Worm (Caenorhabditis elegans): Measurements from ENCODE around the gene agl-1.

The agl-1 gene

DNA sequence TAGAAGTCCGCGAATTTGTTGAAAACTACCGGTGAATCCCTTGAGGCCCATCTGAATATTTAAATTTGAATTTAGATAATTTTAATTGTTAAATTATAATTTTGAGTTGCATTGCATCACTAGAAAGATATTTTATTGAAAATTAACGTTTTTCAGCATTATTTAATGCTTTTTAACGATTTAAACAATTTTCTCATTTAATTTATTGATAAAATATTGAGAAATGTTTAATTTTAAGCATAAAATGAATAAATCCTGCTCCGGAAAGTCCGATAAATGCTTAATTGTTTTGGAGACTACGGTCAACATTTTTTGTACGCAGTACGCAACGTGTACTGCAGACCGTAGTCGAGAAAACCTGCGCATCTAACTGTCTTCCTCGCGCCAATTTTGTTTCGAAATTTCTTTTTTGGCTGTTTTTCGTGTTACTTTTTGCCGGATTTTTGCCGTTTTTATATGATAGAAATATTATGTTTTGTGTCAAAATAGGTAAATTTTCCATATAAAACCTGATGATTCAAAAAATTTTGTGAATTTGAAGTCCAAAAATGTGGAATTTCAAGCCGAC lies 8.5 kb downstream of the agl-1 start, which contains the start of the genes Y54G11A.17, lin-7 and elof-1 (continued):
- peak; percentile 99 for TF ChIP-seq unc-130 (tag; optimal IDR thresholded peaks at IDR 0.05)
- TF ChIP-seq pax-3 (tag; optimal IDR thresholded peaks at IDR 0.05) = peak; percentile 63
- TF ChIP-seq unc-98 (GFP tag; IDR thresholded peaks at IDR 0.05) = no peak
- peak; percentile 89 for TF ChIP-seq lin-14 (GFP tag; optimal IDR thresholded peaks at IDR 0.05)
- peak; percentile 79 for TF ChIP-seq swsn-7 (tag; optimal IDR thresholded peaks at IDR 0.05)
- peak; percentile 97 for TF ChIP-seq mep-1 (tag; optimal IDR thresholded peaks at IDR 0.05)
- no peak; the same call in 1 of the 2 replicates for TF ChIP-seq mab-9 (GFP tag; IDR thresholded peaks at IDR 0.05)
- peak; percentile 36 for TF ChIP-seq nhr-237 (tag; optimal IDR thresholded peaks at IDR 0.05)
- TF ChIP-seq mef-2 (tag; optimal IDR thresholded peaks at IDR 0.05) = peak; percentile 42
- TF ChIP-seq jun-1 (tag; optimal IDR thresholded peaks at IDR 0.05) = peak; percentile 78
- no peak for TF ChIP-seq Y116A8C.19 (tag; optimal IDR thresholded peaks at IDR 0.05; ENCODE audit: borderline replicate concordance)
- no peak for TF ChIP-seq sox-4 (tag; optimal IDR thresholded peaks at IDR 0.05)
- peak; percentile 87 for TF ChIP-seq rnt-1 (tag; optimal IDR thresholded peaks at IDR 0.05)
- peak; percentile 52 for TF ChIP-seq egl-13 (tag; optimal IDR thresholded peaks at IDR 0.05)
- peak; percentile 49 for TF ChIP-seq lin-39 (tag; optimal IDR thresholded peaks at IDR 0.05)
- peak in 2 of 6 experiments; percentile 69 to 87 for TF ChIP-seq elt-3 (tag; optimal IDR thresholded peaks at IDR 0.05)
- TF ChIP-seq hlh-4 (tag; optimal IDR thresholded peaks at IDR 0.05) = no peak
- peak; percentile 89 for TF ChIP-seq nhr-47 (tag; optimal IDR thresholded peaks at IDR 0.05)
- TF ChIP-seq grh-1 (GFP tag; IDR thresholded peaks at IDR 0.05) = peak; percentile 54
- peak; percentile 62 for TF ChIP-seq ceh-88 (GFP tag; IDR thresholded peaks at IDR 0.05)
- peak; percentile 86 for TF ChIP-seq fos-1 (tag; optimal IDR thresholded peaks at IDR 0.05)
- TF ChIP-seq aha-1 (tag; optimal IDR thresholded peaks at IDR 0.05) = peak; percentile 12
- TF ChIP-seq efl-3 (GFP tag; optimal IDR thresholded peaks at IDR 0.05) = no peak
- TF ChIP-seq ceh-82 (tag; optimal IDR thresholded peaks at IDR 0.05) = peak; percentile 82 to 96 (median 86)
- no peak for TF ChIP-seq ceh-63 (GFP tag; optimal IDR thresholded peaks at IDR 0.05)
- no peak for TF ChIP-seq sptf-1 (tag; optimal IDR thresholded peaks at IDR 0.05)
- peak; percentile 61 for TF ChIP-seq zip-4 (GFP tag; optimal IDR thresholded peaks at IDR 0.05)
- TF ChIP-seq snu-23 (GFP tag; optimal IDR thresholded peaks at IDR 0.05) = peak; percentile 93
- TF ChIP-seq skn-1 (tag; optimal IDR thresholded peaks at IDR 0.05) = peak; percentile 93
- TF ChIP-seq nhr-11 (tag; optimal IDR thresholded peaks at IDR 0.05) = no peak
- TF ChIP-seq lsy-2 (tag; optimal IDR thresholded peaks at IDR 0.05) = peak; percentile 99 to 100
- TF ChIP-seq hlh-17 (GFP tag; optimal IDR thresholded peaks at IDR 0.05; ENCODE audit: borderline replicate concordance) = no peak
- peak; percentile 90 for TF ChIP-seq nhr-71 (tag; optimal IDR thresholded peaks at IDR 0.05)
- TF ChIP-seq elt-2 (tag; optimal IDR thresholded peaks at IDR 0.05) = no peak
- peak in 1 of 2 experiments; percentile 88 for TF ChIP-seq mdl-1 (tag; optimal IDR thresholded peaks at IDR 0.05)
- no peak for TF ChIP-seq alr-1 (tag; optimal IDR thresholded peaks at IDR 0.05; ENCODE audit: borderline replicate concordance)
- peak in 1 of 2 experiments; percentile 60 for TF ChIP-seq ztf-11 (tag; optimal IDR thresholded peaks at IDR 0.05)
- no peak for TF ChIP-seq fkh-4 (tag; optimal IDR thresholded peaks at IDR 0.05; ENCODE audit: borderline replicate concordance)
- peak; percentile 77 for TF ChIP-seq unc-86 (tag; optimal IDR thresholded peaks at IDR 0.05)
- peak; percentile 14 for TF ChIP-seq pqm-1 (tag; optimal IDR thresholded peaks at IDR 0.05)
- TF ChIP-seq efl-1 (optimal IDR thresholded peaks at IDR 0.05) = peak; percentile 91 to 93
- TF ChIP-seq efl-1 (GFP tag; optimal IDR thresholded peaks at IDR 0.05 in 1 of 2) = peak; percentile 88 to 98
- no peak for TF ChIP-seq ets-5 (GFP tag; IDR thresholded peaks at IDR 0.05)
- TF ChIP-seq tbx-2 (tag; optimal IDR thresholded peaks at IDR 0.05) = peak; percentile 83
- TF ChIP-seq nhr-76 (tag; optimal IDR thresholded peaks at IDR 0.05) = no peak
- no peak for TF ChIP-seq unc-62 (GFP tag; optimal IDR thresholded peaks at IDR 0.05)
- TF ChIP-seq aly-2 (tag; optimal IDR thresholded peaks at IDR 0.05) = peak; percentile 32
- peak; percentile 97 for TF ChIP-seq nhr-77 (tag; optimal IDR thresholded peaks at IDR 0.05)
- peak; percentile 68 for TF ChIP-seq dsc-1 (tag; optimal IDR thresholded peaks at IDR 0.05)
- no peak for TF ChIP-seq tlp-1 (tag; optimal IDR thresholded peaks at IDR 0.05)
- peak; percentile 25 for TF ChIP-seq ceh-8 (GFP tag; optimal IDR thresholded peaks at IDR 0.05)
- TF ChIP-seq blmp-1 (tag; optimal IDR thresholded peaks at IDR 0.05) = peak; percentile 73

Data from whole organism, L1 larva.